Fruit fly (Drosophila melanogaster) whole organism, embryonic: ENCODE data around the gene CG13088.

ENCODE experiments used
- Aef1 ChIP-seq: fragments of 200-800 bp; sonication (Bioruptor generic); IDR thresholded peaks from 3 replicates; pipeline ENCODE4 v1.3.6; 2022; ENCODE audit warnings: missing biosample characterization, missing genetic modification characterization
- Asciz ChIP-seq: fragments of 200-800 bp; sonication (Bioruptor generic); optimal IDR thresholded peaks from 2 replicates; lab custom pipeline; 2017; ENCODE audit warnings: missing biosample characterization, mild to moderate bottlenecking, missing genetic modification characterization, missing genetic modification reagents
- Bgb ChIP-seq: fragments of 200-800 bp; sonication (Bioruptor generic); IDR thresholded peaks from 2 replicates; pipeline ENCODE4 v1.3.6; 2022; ENCODE audit warnings: missing biosample characterization, missing genetic modification characterization; ENCODE audit not compliant: partially characterized antibody
- CG10959 ChIP-seq: fragments of 200-800 bp; sonication (Bioruptor generic); IDR thresholded peaks from 2 replicates; pipeline ENCODE4 v1.3.6; 2022; ENCODE audit warnings: missing biosample characterization, missing genetic modification characterization
- CG13123 ChIP-seq: fragments of 200-800 bp; sonication (Bioruptor generic); optimal IDR thresholded peaks from 2 replicates; lab custom pipeline; 2016; ENCODE audit warnings: missing biosample characterization, missing genetic modification characterization
- CG14965 ChIP-seq: fragments of 200-800 bp; sonication (Bioruptor generic); optimal IDR thresholded peaks from 2 replicates; lab custom pipeline; 2016; ENCODE audit warnings: missing biosample characterization, missing genetic modification characterization, borderline replicate concordance
- CG16815 ChIP-seq: fragments of 200-800 bp; sonication (Bioruptor generic); optimal IDR thresholded peaks from 3 replicates; lab custom pipeline; 2017; ENCODE audit warnings: missing biosample characterization, mild to moderate bottlenecking, missing genetic modification characterization
- CG16863 ChIP-seq: fragments of 200-800 bp; sonication (Bioruptor generic); optimal IDR thresholded peaks from 3 replicates; lab custom pipeline; 2016; ENCODE audit warnings: missing biosample characterization, missing genetic modification characterization
- CG17568 ChIP-seq: fragments of 200-800 bp; sonication (Bioruptor generic); optimal IDR thresholded peaks from 2 replicates; lab custom pipeline; 2018; ENCODE audit warnings: missing biosample characterization, mild to moderate bottlenecking, missing genetic modification characterization, moderate library complexity
- CG1792 ChIP-seq: fragments of 200-800 bp; sonication (Bioruptor generic); optimal IDR thresholded peaks from 2 replicates; lab custom pipeline; 2016; ENCODE audit warnings: missing biosample characterization, missing genetic modification characterization
- CG18476 ChIP-seq: fragments of 200-800 bp; sonication (Bioruptor generic); optimal IDR thresholded peaks from 2 replicates; lab custom pipeline; 2016; ENCODE audit warnings: missing biosample characterization, mild to moderate bottlenecking, missing genetic modification characterization
- CG2199 ChIP-seq: fragments of 200-800 bp; sonication (Bioruptor generic); IDR thresholded peaks from 3 replicates; pipeline ENCODE4 v1.3.6; 2022; ENCODE audit warnings: missing biosample characterization, missing genetic modification characterization
- CG3281 ChIP-seq: fragments of 200-800 bp; sonication (Bioruptor generic); optimal IDR thresholded peaks from 3 replicates; lab custom pipeline; 2017; ENCODE audit warnings: missing biosample characterization, mild to moderate bottlenecking, missing genetic modification characterization
- CG34422 ChIP-seq: fragments of 200-800 bp; sonication (Bioruptor generic); IDR thresholded peaks from 3 replicates; pipeline ENCODE4 v1.3.6; 2022; ENCODE audit warnings: missing biosample characterization, missing genetic modification characterization
- CG4730 ChIP-seq: fragments of 200-800 bp; sonication (Bioruptor generic); IDR thresholded peaks from 2 replicates; pipeline ENCODE4 v1.3.6; 2022; ENCODE audit warnings: missing biosample characterization, missing genetic modification characterization
- CG4854 ChIP-seq: fragments of 200-800 bp; sonication (Bioruptor generic); optimal IDR thresholded peaks from 2 replicates; lab custom pipeline; 2016; ENCODE audit warnings: missing biosample characterization, missing genetic modification characterization, inconsistent platforms
- CG6765 ChIP-seq: fragments of 200-800 bp; sonication (Bioruptor generic); optimal IDR thresholded peaks from 3 replicates; lab custom pipeline; 2017; ENCODE audit warnings: missing biosample characterization, mild to moderate bottlenecking, missing genetic modification characterization
- CG6813 ChIP-seq: fragments of 200-800 bp; sonication (Bioruptor generic); optimal IDR thresholded peaks from 2 replicates; lab custom pipeline; 2017; ENCODE audit warnings: missing biosample characterization, missing genetic modification characterization, mild to moderate bottlenecking, moderate library complexity, missing genetic modification reagents
- CG8281 ChIP-seq: fragments of 200-800 bp; sonication (Bioruptor generic); optimal IDR thresholded peaks from 2 replicates; lab custom pipeline; 2018; ENCODE audit warnings: missing biosample characterization, mild to moderate bottlenecking, missing genetic modification characterization, moderate library complexity
- CG9817 ChIP-seq: fragments of 200-800 bp; sonication (Bioruptor generic); optimal IDR thresholded peaks from 2 replicates; lab custom pipeline; 2018; ENCODE audit warnings: missing biosample characterization, mild to moderate bottlenecking, missing genetic modification characterization, moderate library complexity
- E2f1 ChIP-seq: fragments of 200-800 bp; sonication (Bioruptor generic); IDR thresholded peaks from 2 replicates; pipeline ENCODE4 v1.3.6; 2022; ENCODE audit warnings: missing biosample characterization, missing genetic modification characterization
- Ets65A ChIP-seq: fragments of 200-800 bp; sonication (Bioruptor generic); peaks from one replicate; lab custom pipeline; 2016; ENCODE audit warnings: missing biosample characterization, missing genetic modification characterization
- MBD-R2 ChIP-seq: fragments of 200-800 bp; sonication (Bioruptor generic); IDR thresholded peaks from 2 replicates; pipeline ENCODE4 v1.3.6; 2022; ENCODE audit warnings: missing biosample characterization, missing genetic modification characterization
- Med ChIP-seq: fragments of 200-800 bp; sonication (Bioruptor generic); peaks from one replicate; lab custom pipeline; 2016; ENCODE audit warnings: missing biosample characterization, missing genetic modification characterization, mild to moderate bottlenecking, inconsistent platforms, moderate library complexity
- Oaz ChIP-seq: fragments of 200-800 bp; sonication (Bioruptor generic); IDR thresholded peaks from 2 replicates; pipeline ENCODE4 v1.3.6; 2022; ENCODE audit warnings: missing biosample characterization, missing genetic modification characterization
- Pdp1 ChIP-seq, 2 experiments: fragments of 200-800 bp; sonication (Bioruptor generic); optimal IDR thresholded peaks; 3 replicates each; lab custom pipeline; 2016; ENCODE audit warnings: missing biosample characterization in 2 of 2, missing genetic modification characterization in 2 of 2, mild to moderate bottlenecking in 1 of 2, moderate library complexity in 1 of 2
- Ptx1 ChIP-seq: fragments of 200-800 bp; sonication (Bioruptor generic); IDR thresholded peaks from 2 replicates; pipeline ENCODE4 v1.3.6; 2022; ENCODE audit warnings: missing biosample characterization, missing genetic modification characterization
- Rfx ChIP-seq: fragments of 200-800 bp; sonication (Bioruptor generic); IDR thresholded peaks from 2 replicates; pipeline ENCODE4 v1.3.6; 2022; ENCODE audit warnings: missing biosample characterization, missing genetic modification characterization
- Rx ChIP-seq: fragments of 200-800 bp; sonication (Bioruptor generic); IDR thresholded peaks from 2 replicates; pipeline ENCODE4 v1.3.6; 2022; ENCODE audit warnings: missing biosample characterization, missing genetic modification characterization
- ac ChIP-seq: fragments of 200-800 bp; sonication (Bioruptor generic); optimal IDR thresholded peaks from 3 replicates; lab custom pipeline; 2017; ENCODE audit warnings: missing biosample characterization, mild to moderate bottlenecking, missing genetic modification characterization
- bab2 ChIP-seq: fragments of 200-800 bp; sonication (Bioruptor generic); optimal IDR thresholded peaks from 2 replicates; lab custom pipeline; 2016; ENCODE audit warnings: missing biosample characterization, missing genetic modification characterization
- crol ChIP-seq: fragments of 200-800 bp; sonication (Bioruptor generic); IDR thresholded peaks from 2 replicates; pipeline ENCODE4 v1.3.6; 2022; ENCODE audit warnings: missing biosample characterization, missing genetic modification characterization
- dysf ChIP-seq: fragments of 200-800 bp; sonication (Bioruptor generic); IDR thresholded peaks from 3 replicates; pipeline ENCODE4 v1.3.6; 2022; ENCODE audit warnings: missing biosample characterization, missing genetic modification characterization
- ems ChIP-seq: fragments of 200-800 bp; sonication (Bioruptor generic); optimal IDR thresholded peaks from 3 replicates; lab custom pipeline; 2016; ENCODE audit warnings: missing biosample characterization, missing genetic modification characterization
- ewg ChIP-seq: fragments of 200-800 bp; sonication (Bioruptor generic); optimal IDR thresholded peaks from 3 replicates; lab custom pipeline; 2017; ENCODE audit warnings: mild to moderate bottlenecking, missing biosample characterization, missing genetic modification reagents, missing genetic modification characterization
- exex ChIP-seq: fragments of 200-800 bp; sonication (Bioruptor generic); optimal IDR thresholded peaks from 4 replicates; lab custom pipeline; 2018; ENCODE audit warnings: missing biosample characterization, mild to moderate bottlenecking, missing genetic modification characterization, moderate library complexity
- fru ChIP-seq: fragments of >200 bp; optimal IDR thresholded peaks from 2 replicates; lab custom pipeline; 2017
- fu2 ChIP-seq: fragments of 200-800 bp; sonication (Bioruptor generic); optimal IDR thresholded peaks from 2 replicates; lab custom pipeline; 2016; ENCODE audit warnings: missing biosample characterization, missing genetic modification characterization
- lab ChIP-seq: fragments of 200-800 bp; sonication (Bioruptor generic); optimal IDR thresholded peaks from 3 replicates; lab custom pipeline; 2017; ENCODE audit warnings: missing biosample characterization, missing genetic modification characterization, mild to moderate bottlenecking, moderate library complexity, missing genetic modification reagents
- lola ChIP-seq, 3 experiments: fragments of >200 bp in 2 of 3; fragments of 200-800 bp in 1 of 3; sonication (Bioruptor generic) in 1 of 3; optimal IDR thresholded peaks; 2 replicates each; lab custom pipeline; 2017 to 2019; ENCODE audit warnings: missing biosample characterization in 3 of 3, missing genetic modification characterization in 3 of 3, mild to moderate bottlenecking in 1 of 3, moderate library complexity in 1 of 3
- oc ChIP-seq: fragments of 200-800 bp; sonication (Bioruptor generic); optimal IDR thresholded peaks from 2 replicates; lab custom pipeline; 2018; ENCODE audit warnings: missing biosample characterization, mild to moderate bottlenecking, missing genetic modification characterization, moderate library complexity
- odd ChIP-seq: fragments of 200-800 bp; sonication (Bioruptor generic); optimal IDR thresholded peaks from 2 replicates; lab custom pipeline; 2017; ENCODE audit warnings: missing biosample characterization, mild to moderate bottlenecking, missing genetic modification characterization
- tap ChIP-seq: fragments of 200-800 bp; optimal IDR thresholded peaks from 3 replicates; lab custom pipeline; 2019; ENCODE audit warnings: missing biosample characterization, mild to moderate bottlenecking, missing genetic modification characterization, moderate library complexity
- vfl ChIP-seq: fragments of 200-800 bp; sonication (Bioruptor generic); optimal IDR thresholded peaks from 2 replicates; lab custom pipeline; 2016; ENCODE audit warnings: missing biosample characterization, missing genetic modification characterization
- z ChIP-seq: fragments of 200-800 bp; sonication (Bioruptor generic); IDR thresholded peaks from 3 replicates; pipeline ENCODE4 v1.3.6; 2022; ENCODE audit warnings: missing biosample characterization, missing genetic modification characterization
- zf30C ChIP-seq: fragments of 200-800 bp; sonication (Bioruptor generic); optimal IDR thresholded peaks from 3 replicates; lab custom pipeline; 2018; ENCODE audit warnings: missing biosample characterization, mild to moderate bottlenecking, missing genetic modification characterization
- zfh1 ChIP-seq: fragments of 200-800 bp; sonication (Bioruptor generic); IDR thresholded peaks from 3 replicates; pipeline ENCODE4 v1.3.6; 2022; ENCODE audit warnings: missing biosample characterization, missing genetic modification characterization

CG13088 gene

DNA sequence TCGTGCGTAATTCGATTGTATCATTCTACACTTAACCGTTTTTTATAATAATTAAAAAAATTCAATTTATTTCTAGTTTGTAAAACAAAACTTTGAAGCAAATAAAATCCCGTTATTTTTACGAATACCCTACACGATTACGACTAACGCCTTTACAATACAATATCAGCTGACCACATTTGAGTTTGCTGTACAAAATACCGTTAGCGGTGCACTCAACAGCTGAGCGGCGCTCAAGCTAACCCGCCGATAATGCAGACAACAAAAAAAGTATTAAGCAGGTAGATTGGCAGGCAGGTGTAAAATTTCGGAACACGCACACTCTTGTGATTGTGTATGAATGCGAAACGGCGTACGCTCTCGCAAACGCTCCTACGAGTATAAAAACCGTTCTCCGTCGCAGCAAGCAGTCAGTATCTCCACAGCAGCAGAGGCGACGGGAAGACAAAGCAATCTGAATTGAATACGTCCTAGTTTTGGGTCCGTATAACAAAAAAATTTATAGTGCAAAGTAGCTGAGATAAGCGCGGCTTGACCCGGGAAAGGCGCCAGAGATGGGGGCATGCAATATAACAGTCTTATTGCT, 33.0 kb downstream of the CG13088 start, which contains the start of gene Acer (continued):
- TF ChIP-seq CG9817 (no peak), CG6765 (no peak), CG4854 (no peak)

DNA sequence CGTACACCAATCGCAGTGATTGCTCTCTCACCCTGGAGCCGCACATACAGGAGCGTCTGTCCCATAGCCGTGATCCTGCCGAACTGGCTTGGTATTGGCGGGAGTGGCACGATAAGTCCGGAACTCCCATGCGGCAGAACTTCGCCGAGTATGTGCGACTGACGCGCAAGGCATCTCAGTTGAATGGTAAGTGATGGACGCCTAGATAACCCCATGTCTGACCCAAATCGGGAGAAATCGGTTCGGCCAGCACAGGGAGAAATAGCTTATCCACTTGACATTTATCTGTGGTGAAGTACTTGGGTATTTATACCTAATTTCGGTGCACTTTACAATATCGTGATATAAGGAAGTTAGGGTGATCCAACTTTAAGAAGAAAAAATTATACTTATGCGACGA, 34.0 kb downstream of the CG13088 start:
- TF ChIP-seq bab2 (GFP tag; lab: Kevin White, UChicago) (no peak), CG2199 (GFP tag; lab: Robert Waterston, UW) (0 out of 3 replicates have a peak, but pooled peaks have one; percentile 51), Med (peak; percentile 14), Oaz (no peak), MBD-R2 (GFP tag; lab: Robert Waterston, UW) (0 out of 2 replicates have a peak, but pooled peaks have one; percentile 8), CG14965 (no peak), Aef1 (GFP tag; lab: Robert Waterston, UW) (no peak), zfh1 (GFP tag; lab: Robert Waterston, UW) (0 out of 3 replicates have a peak, but pooled peaks have one; percentile 7)

DNA sequence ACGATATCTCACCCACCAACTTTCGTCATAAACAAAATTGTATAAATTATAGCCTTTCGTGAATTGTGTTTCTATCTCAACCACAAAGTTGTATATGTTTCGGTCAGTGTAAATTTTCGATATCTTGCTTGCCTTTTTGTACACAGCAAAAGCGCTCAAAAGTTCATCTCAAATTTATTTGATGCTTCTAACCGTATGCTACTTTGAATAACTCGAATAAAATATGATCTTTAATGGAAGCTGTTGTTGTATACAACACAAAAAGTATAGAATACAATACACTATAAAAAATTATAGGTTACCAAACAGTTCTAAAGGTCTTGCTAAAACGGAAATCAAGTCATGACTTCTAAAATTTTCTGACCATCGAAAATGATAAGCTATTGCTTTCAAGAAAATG, 36.2 kb downstream of the CG13088 start:
- peak; percentile 2 for TF ChIP-seq zf30C
- no peak for TF ChIP-seq ems
- no peak for TF ChIP-seq dysf (GFP tag; lab: Robert Waterston, UW)
- TF ChIP-seq Pdp1 (GFP tag; optimal IDR thresholded peaks at IDR 0.05; lab: Kevin White, UChicago): peak in 1 of 2 experiments; percentile 71
- TF ChIP-seq Ets65A (GFP tag; lab: Kevin White, UChicago): peak; percentile 61

DNA sequence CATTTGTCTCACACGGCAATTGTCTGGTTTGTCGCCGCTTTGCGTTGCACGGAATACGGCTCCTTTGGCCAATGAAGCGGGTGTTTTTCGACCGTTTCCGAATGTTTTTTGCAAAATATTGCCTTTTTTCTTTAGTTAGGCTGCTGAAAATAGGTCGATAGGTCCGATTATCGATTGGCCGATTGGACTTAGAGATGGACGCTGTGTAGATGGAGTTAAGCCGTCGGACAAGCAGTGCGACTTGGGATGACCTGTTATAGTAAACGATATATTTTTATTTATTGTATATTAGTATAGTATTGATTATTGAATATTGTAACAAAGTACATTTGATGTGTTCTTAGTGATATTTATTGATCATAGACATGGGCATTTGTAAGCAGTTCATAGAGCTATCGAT, 39.5 kb downstream of the CG13088 start, which contains the start of the genes lmgA and lmgB:
Gene lmgA, minus strand, starts transcription at position 301 of the 400 bp plus-strand sequence.
Gene lmgB, minus strand, starts transcription at position 301 of the 400 bp plus-strand sequence.
- TF ChIP-seq Rx (GFP tag; lab: Robert Waterston, UW): no peak
- peak; percentile 65 for TF ChIP-seq Ptx1 (GFP tag; lab: Robert Waterston, UW)
- no peak for TF ChIP-seq Asciz
- TF ChIP-seq CG4730 (GFP tag; lab: Robert Waterston, UW): no peak
- peak; percentile 76 for TF ChIP-seq Rfx (GFP tag; lab: Robert Waterston, UW)
- no peak for TF ChIP-seq CG16815 (GFP tag; lab: Kevin White, UChicago)
- TF ChIP-seq ewg (GFP tag; lab: Kevin White, UChicago): no peak
- TF ChIP-seq oc (tag; lab: Kevin White, UChicago): peak; percentile 31
- TF ChIP-seq CG17568 (GFP tag; lab: Kevin White, UChicago): no peak
- no peak for TF ChIP-seq CG6813 (GFP tag; lab: Kevin White, UChicago)
- 0 out of 2 replicates have a peak, but pooled peaks have one; percentile 23 for TF ChIP-seq E2f1 (GFP tag; lab: Robert Waterston, UW)
- no peak for TF ChIP-seq CG10959
- TF ChIP-seq odd (GFP tag; lab: Kevin White, UChicago): no peak
- peak; percentile 57 for TF ChIP-seq vfl (GFP tag; lab: Kevin White, UChicago)
- TF ChIP-seq crol (GFP tag; lab: Robert Waterston, UW): no peak
- no peak for TF ChIP-seq CG3281 (GFP tag; lab: Kevin White, UChicago)
- no peak for TF ChIP-seq ac (GFP tag; lab: Kevin White, UChicago)
- TF ChIP-seq z: no peak
- peak; percentile 33 for TF ChIP-seq CG13123 (GFP tag; lab: Kevin White, UChicago)
- TF ChIP-seq lola (GFP tag; optimal IDR thresholded peaks at IDR 0.05; lab: Kevin White, UChicago): no peak
- TF ChIP-seq Ets65A (GFP tag; lab: Kevin White, UChicago): peak; percentile 66
- TF ChIP-seq lab: no peak
- no peak for TF ChIP-seq CG16863 (GFP tag; lab: Kevin White, UChicago)
- TF ChIP-seq fu2: no peak
- TF ChIP-seq Bgb: peak; percentile 86
- no peak for TF ChIP-seq tap
- TF ChIP-seq fru (lab: Kevin White, UChicago): no peak
- no peak for TF ChIP-seq exex (tag; lab: Kevin White, UChicago)
- no peak for TF ChIP-seq CG1792 (GFP tag; lab: Kevin White, UChicago)
- no peak for TF ChIP-seq CG34422
- peak; percentile 20 for TF ChIP-seq CG18476 (GFP tag; lab: Kevin White, UChicago)
- TF ChIP-seq CG8281 (tag; lab: Kevin White, UChicago): no peak
